Worm (Caenorhabditis elegans): ENCODE data around the gene ZK1010.10.
A peak's percentile ranks its signal among the peaks of the same experiment; 100 is the strongest.

The ZK1010.10 gene

DNA sequence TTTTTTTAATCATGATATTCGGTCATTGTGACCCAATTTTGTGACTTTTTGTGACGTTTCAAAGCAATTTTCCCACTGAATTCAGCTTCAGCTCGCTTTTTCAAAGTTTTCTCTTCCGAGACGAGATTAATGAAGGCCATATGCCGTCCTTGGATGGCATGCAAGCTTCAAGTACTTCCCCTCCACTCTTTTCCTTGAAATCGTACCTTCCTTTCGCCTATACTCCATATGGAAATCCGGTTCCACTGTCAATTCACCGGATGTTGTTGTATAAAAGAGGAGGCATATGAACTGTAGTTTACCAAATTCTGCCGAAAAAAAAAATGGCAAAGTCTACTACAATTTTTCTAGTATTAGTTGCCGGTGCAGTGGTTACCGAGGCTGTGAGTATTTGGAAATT is 21.4 kb upstream of the ZK1010.10 start, which contains the start of gene ZK1010.4:
ZK1010.4 (plus strand) TSS at position 301 of the 400 bp plus-strand sequence.
- TF ChIP-seq nhr-12 (tag; optimal IDR thresholded peaks at IDR 0.05) (no peak), ama-1 (optimal IDR thresholded peaks at IDR 0.05) (no peak), sma-9 (GFP tag; optimal IDR thresholded peaks at IDR 0.05) (no peak), sma-9 (tag; optimal IDR thresholded peaks at IDR 0.05) (no peak), lin-13 (GFP tag; optimal IDR thresholded peaks at IDR 0.05) (no peak), unc-55 (GFP tag; optimal IDR thresholded peaks at IDR 0.05) (no peak), nhr-25 (tag; optimal IDR thresholded peaks at IDR 0.05) (no peak), crh-2 (tag; optimal IDR thresholded peaks at IDR 0.05) (no peak), dmd-4 (tag; optimal IDR thresholded peaks at IDR 0.05) (no peak), elt-1 (tag; optimal IDR thresholded peaks at IDR 0.05) (no peak)

DNA sequence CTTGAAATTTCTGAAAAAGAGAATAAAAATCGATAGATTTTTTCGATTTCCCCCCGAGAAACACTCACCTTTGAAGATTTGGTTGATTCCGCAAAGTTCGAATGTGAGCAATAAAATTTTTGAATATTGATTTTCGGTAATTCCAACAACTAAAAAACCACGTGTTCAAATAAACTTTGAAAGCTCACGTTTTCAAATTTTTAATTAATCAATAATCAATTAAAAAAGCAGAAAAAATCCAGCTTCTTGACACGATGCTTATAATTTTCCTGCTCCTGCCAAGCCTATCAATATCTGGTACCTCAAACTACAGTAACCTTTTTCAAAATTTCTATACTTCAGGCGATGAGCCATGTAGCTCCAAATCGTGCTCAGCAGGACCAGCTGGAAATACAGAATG is 14.8 kb upstream of the ZK1010.10 start, which contains the start of gene ZK1010.5:
ZK1010.5 (minus strand) TSS at position 101 of the 400 bp plus-strand sequence.
- TF ChIP-seq nhr-10 (tag; optimal IDR thresholded peaks at IDR 0.05): no peak
- TF ChIP-seq skn-1 (tag; optimal IDR thresholded peaks at IDR 0.05): no peak
- no peak for TF ChIP-seq nhr-23 (tag; optimal IDR thresholded peaks at IDR 0.05)

DNA sequence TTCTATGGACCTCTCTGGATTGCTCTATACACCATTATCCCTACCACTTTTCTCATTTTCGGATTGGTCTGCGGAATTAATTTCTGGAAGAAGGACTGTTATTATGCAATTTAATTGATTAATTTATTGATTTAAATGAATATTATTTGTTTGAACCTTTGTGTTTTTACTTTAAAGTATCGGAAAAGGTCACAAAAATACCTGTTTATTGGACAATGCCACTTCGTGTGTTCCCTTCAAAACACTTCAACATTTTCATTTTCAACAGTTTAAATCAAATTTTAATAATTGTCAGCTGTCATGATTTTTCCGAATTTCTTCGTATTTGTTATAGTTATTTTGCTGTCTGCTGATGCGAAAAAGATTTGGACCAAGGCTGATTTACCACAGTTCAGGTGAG is 11.2 kb upstream of the ZK1010.10 start, which contains the start of gene ZK1010.12:
ZK1010.12 (plus strand) TSS at position 301 of the 400 bp plus-strand sequence.
- TF ChIP-seq nhr-77 (tag; optimal IDR thresholded peaks at IDR 0.05) (no peak), aly-2 (tag; optimal IDR thresholded peaks at IDR 0.05) (no peak), egl-27 (tag; optimal IDR thresholded peaks at IDR 0.05) (no peak), ama-1 (optimal IDR thresholded peaks at IDR 0.05) (no peak), lin-39 (tag; optimal IDR thresholded peaks at IDR 0.05) (no peak)

DNA sequence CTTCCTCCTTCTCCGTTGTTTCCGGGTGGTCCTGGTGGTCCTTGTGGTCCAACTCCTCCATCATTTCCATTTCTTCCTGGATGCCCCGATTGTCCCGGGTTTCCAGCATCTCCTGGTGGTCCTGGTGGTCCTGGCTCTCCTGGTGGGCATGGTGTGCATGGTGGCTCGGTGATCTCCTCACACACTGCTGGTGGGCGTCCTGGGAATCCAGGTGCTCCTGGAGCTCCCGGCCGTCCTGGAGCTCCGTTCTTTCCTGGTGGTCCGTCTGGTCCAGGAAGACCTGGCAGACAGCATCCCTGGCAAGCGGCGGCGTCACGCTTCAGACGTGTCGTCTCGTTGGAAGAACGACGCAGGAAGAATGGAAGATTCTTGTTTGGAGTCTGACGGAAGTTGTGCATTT is 9.1 kb upstream of the ZK1010.10 start:
- TF ChIP-seq nhr-10 (tag; optimal IDR thresholded peaks at IDR 0.05): no peak
- no peak for TF ChIP-seq mdl-1 (tag; optimal IDR thresholded peaks at IDR 0.05)
- no peak for TF ChIP-seq ztf-4 (tag; optimal IDR thresholded peaks at IDR 0.05)
- no peak for TF ChIP-seq elt-3 (tag; optimal IDR thresholded peaks at IDR 0.05)
- TF ChIP-seq skn-1 (tag; optimal IDR thresholded peaks at IDR 0.05): no peak
- TF ChIP-seq nhr-25 (tag; optimal IDR thresholded peaks at IDR 0.05): no peak

DNA sequence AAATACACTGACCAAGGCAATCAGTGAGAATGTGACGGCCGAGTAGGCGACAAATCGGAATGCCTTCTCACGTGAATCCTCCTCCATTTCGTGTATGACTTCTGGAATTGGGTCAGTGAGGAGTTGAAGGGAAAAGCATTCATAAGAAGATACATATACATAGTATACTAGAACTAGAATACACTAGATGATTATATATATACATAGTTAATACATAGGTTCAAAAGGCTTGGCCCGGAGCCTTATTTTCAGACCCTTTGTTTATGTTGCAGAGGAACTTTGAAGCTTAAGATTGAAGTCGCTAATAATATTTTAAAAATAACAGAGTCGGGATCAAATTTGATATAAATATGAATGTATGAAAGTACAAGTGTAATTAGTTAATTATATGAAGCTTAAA is 8.6 kb upstream of the ZK1010.10 start, which contains the start of gene col-97:
col-97 (minus strand) TSS at position 101 of the 400 bp plus-strand sequence.
- TF ChIP-seq nhr-129 (tag; optimal IDR thresholded peaks at IDR 0.05) (no peak), nhr-11 (tag; optimal IDR thresholded peaks at IDR 0.05) (no peak), snpc-4 (tag; optimal IDR thresholded peaks at IDR 0.05) (no peak), fos-1 (tag; optimal IDR thresholded peaks at IDR 0.05) (no peak), sma-3 (GFP tag; optimal IDR thresholded peaks at IDR 0.05) (no peak), gmeb-1 (tag; optimal IDR thresholded peaks at IDR 0.05) (no peak)

DNA sequence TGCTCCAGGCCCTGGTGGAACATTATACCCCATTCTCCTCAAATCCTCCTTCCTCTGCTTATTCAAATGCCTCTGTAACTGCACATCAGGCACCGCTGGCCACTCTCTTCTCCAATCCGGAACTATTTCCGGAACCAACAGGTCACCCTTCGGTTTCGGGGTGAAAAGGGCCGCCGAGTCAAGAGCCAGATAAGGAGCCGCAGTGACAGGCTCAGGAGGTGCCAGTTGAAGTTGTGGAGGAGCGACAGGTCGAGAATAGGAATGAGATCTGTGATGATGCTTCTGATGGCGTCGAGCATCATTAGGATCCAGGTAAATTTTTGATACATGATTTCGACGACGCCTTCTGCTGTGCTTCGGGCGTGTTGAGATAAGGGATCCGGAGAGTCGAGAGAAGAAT is 3.9 kb upstream of the ZK1010.10 start:
- TF ChIP-seq F13H6.1 (tag; optimal IDR thresholded peaks at IDR 0.05) (no peak), lin-11 (tag; optimal IDR thresholded peaks at IDR 0.05) (no peak), nhr-237 (tag; optimal IDR thresholded peaks at IDR 0.05) (no peak)

DNA sequence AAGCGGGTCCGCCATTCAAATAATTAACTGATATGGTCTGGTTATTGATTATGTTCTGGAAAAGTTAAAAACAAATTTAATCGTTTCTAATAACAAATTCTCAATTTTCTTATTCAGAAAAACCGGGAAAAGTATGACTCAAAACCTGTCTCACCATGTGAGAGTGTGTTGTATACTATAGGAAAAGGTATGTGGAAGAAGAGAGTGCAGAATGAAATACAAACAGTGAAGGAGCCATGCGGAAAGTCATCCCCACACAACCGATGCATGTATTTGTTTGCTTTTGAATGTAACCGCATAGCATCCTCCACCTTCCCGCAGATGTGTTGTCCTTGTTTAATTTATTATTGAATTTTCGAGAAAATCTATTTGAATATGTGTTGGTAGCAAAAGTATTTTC is 1.7 kb upstream of the ZK1010.10 start, which contains the start of gene ZK1010.8:
ZK1010.8 (minus strand) TSS at position 214 of the 400 bp plus-strand sequence.
- TF ChIP-seq Y55F3AM.14 (GFP tag; optimal IDR thresholded peaks at IDR 0.05) (no peak), fos-1 (tag; optimal IDR thresholded peaks at IDR 0.05) (peak; percentile 54)

DNA sequence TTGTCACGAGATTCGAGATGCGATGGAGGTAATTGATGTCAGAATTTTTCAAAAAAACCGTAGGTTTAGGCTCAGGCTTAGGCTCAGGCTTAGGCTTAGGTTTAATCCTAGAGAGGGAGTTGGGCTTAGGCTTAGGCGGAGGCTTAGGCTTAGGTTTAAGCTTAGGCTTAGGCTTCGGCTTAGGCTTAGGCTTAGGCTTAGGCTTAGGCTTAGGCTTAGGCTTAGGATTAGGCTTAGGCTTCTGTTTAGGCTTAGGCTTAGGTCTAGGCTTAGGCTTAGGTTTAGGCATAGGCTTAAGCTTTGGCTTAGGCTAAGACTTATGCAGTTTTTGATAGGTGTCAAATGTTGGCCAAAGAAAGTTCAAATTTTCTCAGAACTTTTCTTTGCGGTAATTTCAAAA is 2.1 kb downstream of the ZK1010.10 start:
- no peak for TF ChIP-seq sma-3 (GFP tag; optimal IDR thresholded peaks at IDR 0.05)
- no peak for TF ChIP-seq crh-2 (tag; optimal IDR thresholded peaks at IDR 0.05)
- TF ChIP-seq peb-1 (tag; optimal IDR thresholded peaks at IDR 0.05): no peak
- no peak for TF ChIP-seq alr-1 (tag; optimal IDR thresholded peaks at IDR 0.05)

All from whole organism, L2 larva.